Worm (Caenorhabditis elegans): Measurements from ENCODE around the gene mltn-5.

mltn-5 gene

DNA sequence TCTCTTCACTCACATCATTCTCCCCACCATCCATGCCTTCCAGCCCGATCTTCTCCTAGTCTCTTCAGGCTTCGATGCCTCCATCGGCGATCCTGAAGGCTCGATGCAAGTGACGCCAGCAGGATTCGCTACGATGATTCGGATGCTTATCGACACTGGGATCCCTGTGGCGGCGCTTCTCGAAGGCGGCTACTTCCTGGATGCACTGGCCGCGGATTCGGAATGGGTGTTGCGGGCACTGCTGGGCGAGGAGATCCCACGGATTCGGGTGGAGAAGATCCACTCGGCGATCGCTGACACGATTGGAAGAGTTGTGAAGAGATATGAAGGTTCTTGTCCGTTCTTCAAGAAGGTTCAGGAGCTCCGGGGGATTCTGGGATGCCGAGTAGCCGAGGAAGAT, 38.6 kb upstream of the mltn-5 start:
- TF ChIP-seq nfya-1 (tag; optimal IDR thresholded peaks at IDR 0.05; ENCODE audit: insufficient read depth) (no peak), elt-3 (tag; optimal IDR thresholded peaks at IDR 0.05) (no peak), nhr-23 (tag; optimal IDR thresholded peaks at IDR 0.05) (no peak), snpc-4 (tag; optimal IDR thresholded peaks at IDR 0.05) (no peak), ztf-4 (tag; optimal IDR thresholded peaks at IDR 0.05) (no peak), pqm-1 (tag; optimal IDR thresholded peaks at IDR 0.05) (no peak), nhr-11 (tag; optimal IDR thresholded peaks at IDR 0.05) (no peak), ceh-28 (tag; optimal IDR thresholded peaks at IDR 0.05) (no peak), fos-1 (tag; optimal IDR thresholded peaks at IDR 0.05) (no peak), lsy-12 (tag; optimal IDR thresholded peaks at IDR 0.05) (no peak), nhr-12 (tag; optimal IDR thresholded peaks at IDR 0.05) (no peak)

DNA sequence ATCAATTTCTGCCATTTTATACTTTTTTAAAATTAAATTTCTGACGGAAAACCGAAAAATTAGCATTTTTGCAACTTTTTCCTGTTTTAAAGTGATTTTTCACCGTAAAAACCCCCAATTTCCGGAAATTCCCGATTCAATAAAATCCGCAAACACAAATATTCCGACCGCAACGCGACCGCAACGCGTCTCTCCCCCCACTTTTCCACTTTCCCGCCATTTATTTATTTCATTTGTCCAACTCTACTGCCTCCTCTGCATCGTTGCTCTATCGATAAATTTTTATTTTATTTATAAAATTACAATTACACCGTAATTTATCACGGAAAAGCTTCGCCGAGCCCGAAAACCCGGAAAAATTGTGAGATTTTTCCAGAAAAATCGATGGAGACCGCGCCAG, 36.7 kb upstream of the mltn-5 start, which contains the start of gene mcd-1:
mcd-1 (plus strand) TSS at position 267 of the 400 bp plus-strand sequence.
- TF ChIP-seq mdl-1 (tag; optimal IDR thresholded peaks at IDR 0.05) (no peak), tbx-2 (tag; optimal IDR thresholded peaks at IDR 0.05) (no peak), elt-1 (tag; optimal IDR thresholded peaks at IDR 0.05) (no peak), ceh-82 (tag; optimal IDR thresholded peaks at IDR 0.05) (no peak), fkh-10 (GFP tag; optimal IDR thresholded peaks at IDR 0.05) (no peak), ztf-11 (tag; optimal IDR thresholded peaks at IDR 0.05) (no peak), sea-2 (GFP tag; optimal IDR thresholded peaks at IDR 0.05) (no peak), fos-1 (tag; optimal IDR thresholded peaks at IDR 0.05) (no peak), hmg-11 (tag; optimal IDR thresholded peaks at IDR 0.05) (peak; percentile 28), nfya-1 (tag; optimal IDR thresholded peaks at IDR 0.05; ENCODE audit: insufficient read depth) (peak; percentile 80), pha-4 (tag; optimal IDR thresholded peaks at IDR 0.05) (peak; percentile 89), ztf-4 (tag; optimal IDR thresholded peaks at IDR 0.05) (no peak), skn-1 (tag; optimal IDR thresholded peaks at IDR 0.05) (no peak), nhr-67 (tag; optimal IDR thresholded peaks at IDR 0.05) (no peak), ceh-16 (tag; optimal IDR thresholded peaks at IDR 0.05) (no peak), lsy-12 (tag; optimal IDR thresholded peaks at IDR 0.05) (no peak), nhr-76 (tag; optimal IDR thresholded peaks at IDR 0.05) (no peak), ceh-9 (tag; optimal IDR thresholded peaks at IDR 0.05) (no peak), jun-1 (tag; optimal IDR thresholded peaks at IDR 0.05) (no peak), zag-1 (tag; optimal IDR thresholded peaks at IDR 0.05) (no peak), lin-15B (tag; optimal IDR thresholded peaks at IDR 0.05) (peak; percentile 89), nhr-23 (tag; optimal IDR thresholded peaks at IDR 0.05) (peak; percentile 32), nhr-11 (tag; optimal IDR thresholded peaks at IDR 0.05) (no peak), pqm-1 (tag; optimal IDR thresholded peaks at IDR 0.05) (no peak), nhr-77 (tag; optimal IDR thresholded peaks at IDR 0.05) (peak; percentile 28), aly-2 (tag; optimal IDR thresholded peaks at IDR 0.05) (no peak), elt-2 (tag; optimal IDR thresholded peaks at IDR 0.05) (peak; percentile 17), egl-5 (tag; optimal IDR thresholded peaks at IDR 0.05) (no peak), ceh-28 (tag; optimal IDR thresholded peaks at IDR 0.05) (peak; percentile 27), eor-1 (tag; optimal IDR thresholded peaks at IDR 0.05) (no peak), nhr-12 (tag; optimal IDR thresholded peaks at IDR 0.05) (no peak), elt-3 (tag; optimal IDR thresholded peaks at IDR 0.05) (no peak), mml-1 (tag; optimal IDR thresholded peaks at IDR 0.05) (no peak), snpc-4 (tag; optimal IDR thresholded peaks at IDR 0.05) (peak; percentile 25), R02D3.7 (tag; optimal IDR thresholded peaks at IDR 0.05) (no peak), daf-12 (tag; optimal IDR thresholded peaks at IDR 0.05) (no peak), unc-62 (GFP tag; optimal IDR thresholded peaks at IDR 0.05) (no peak), ama-1 (optimal IDR thresholded peaks at IDR 0.05) (no peak), fkh-2 (tag; optimal IDR thresholded peaks at IDR 0.05) (no peak), nhr-28 (tag; optimal IDR thresholded peaks at IDR 0.05) (no peak), unc-39 (tag; optimal IDR thresholded peaks at IDR 0.05) (no peak), nhr-237 (tag; optimal IDR thresholded peaks at IDR 0.05) (no peak), nhr-43 (tag; optimal IDR thresholded peaks at IDR 0.05; ENCODE audit: poor library complexity, severe bottlenecking) (no peak), egl-27 (tag; optimal IDR thresholded peaks at IDR 0.05) (no peak), ZK546.5 (tag; optimal IDR thresholded peaks at IDR 0.05) (no peak), nhr-25 (tag; optimal IDR thresholded peaks at IDR 0.05) (no peak), lin-39 (tag; optimal IDR thresholded peaks at IDR 0.05) (peak; percentile 68)
